Worm (Caenorhabditis elegans): Measurements from ENCODE around the gene srh-147.

- TF ChIP-seq ama-1 (optimal IDR thresholded peaks at IDR 0.05), result no peak
- no peak for TF ChIP-seq ets-7 (tag; optimal IDR thresholded peaks at IDR 0.05)
- no peak for TF ChIP-seq scrt-1 (GFP tag; IDR thresholded peaks at IDR 0.05)
- no peak for TF ChIP-seq flt-1 (GFP tag; IDR thresholded peaks at IDR 0.05)
- TF ChIP-seq ceh-36 (tag; optimal IDR thresholded peaks at IDR 0.05), result no peak
- TF ChIP-seq pes-1 (GFP tag; IDR thresholded peaks at IDR 0.05), result no peak
- TF ChIP-seq tra-4 (tag; optimal IDR thresholded peaks at IDR 0.05), result no peak
- TF ChIP-seq tbx-37 (GFP tag; conservative IDR thresholded peaks at IDR 0.05), result no peak
- no peak for TF ChIP-seq sea-1 (GFP tag; conservative IDR thresholded peaks at IDR 0.05)
- TF ChIP-seq aly-1 (tag; optimal IDR thresholded peaks at IDR 0.05), result no peak
- TF ChIP-seq hmg-4 (GFP tag; optimal IDR thresholded peaks at IDR 0.05), result no peak
- TF ChIP-seq F13C5.2 (tag; optimal IDR thresholded peaks at IDR 0.05), result no peak
- TF ChIP-seq B0310.2 (tag; optimal IDR thresholded peaks at IDR 0.05), result no peak
- no peak for TF ChIP-seq ceh-13 (GFP tag; optimal IDR thresholded peaks at IDR 0.05)
Measured at ce11 chrV:15865839-15866238, 15.7 kb upstream of the srh-147 start, which contains the start of gene srh-293.

Measured in whole organism, early embryonic.